Worm (Caenorhabditis elegans): ENCODE data around the gene stt-3.

DNA sequence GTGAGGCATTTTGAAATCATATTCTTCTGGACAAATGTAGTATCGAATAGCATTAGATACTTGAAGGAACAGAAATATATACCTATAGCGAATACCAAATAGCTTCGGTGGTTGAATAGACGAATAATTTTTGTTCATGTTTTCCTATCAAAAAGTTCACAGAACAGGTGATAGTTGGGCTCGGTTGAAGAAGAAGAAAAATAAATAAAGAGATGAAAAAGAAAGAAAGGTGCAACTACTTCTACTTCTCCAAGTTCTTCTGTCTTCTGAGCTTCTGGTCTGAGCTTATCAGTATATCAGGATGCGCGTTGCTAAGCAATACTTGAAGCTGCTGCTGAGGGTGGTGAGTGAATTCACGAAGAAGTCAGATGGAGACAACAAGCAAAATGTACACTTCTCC is 34.5 kb upstream of the stt-3 start, which contains the start of gene C23G10.10:
- TF ChIP-seq ama-1 (optimal IDR thresholded peaks at IDR 0.05) (no peak), pes-1 (GFP tag; IDR thresholded peaks at IDR 0.05) (no peak), flt-1 (GFP tag; IDR thresholded peaks at IDR 0.05) (no peak), F13C5.2 (tag; optimal IDR thresholded peaks at IDR 0.05) (no peak), ceh-13 (GFP tag; optimal IDR thresholded peaks at IDR 0.05) (no peak), tbx-37 (GFP tag; conservative IDR thresholded peaks at IDR 0.05) (no peak), tbx-11 (GFP tag; IDR thresholded peaks at IDR 0.05) (no peak), ets-7 (tag; optimal IDR thresholded peaks at IDR 0.05) (no peak), hmbx-1 (tag; optimal IDR thresholded peaks at IDR 0.05) (no peak)

All from whole organism, early embryonic.